Fruit fly (Drosophila melanogaster): Measurements from ENCODE around the gene CG5026.

CG5026 gene

DNA sequence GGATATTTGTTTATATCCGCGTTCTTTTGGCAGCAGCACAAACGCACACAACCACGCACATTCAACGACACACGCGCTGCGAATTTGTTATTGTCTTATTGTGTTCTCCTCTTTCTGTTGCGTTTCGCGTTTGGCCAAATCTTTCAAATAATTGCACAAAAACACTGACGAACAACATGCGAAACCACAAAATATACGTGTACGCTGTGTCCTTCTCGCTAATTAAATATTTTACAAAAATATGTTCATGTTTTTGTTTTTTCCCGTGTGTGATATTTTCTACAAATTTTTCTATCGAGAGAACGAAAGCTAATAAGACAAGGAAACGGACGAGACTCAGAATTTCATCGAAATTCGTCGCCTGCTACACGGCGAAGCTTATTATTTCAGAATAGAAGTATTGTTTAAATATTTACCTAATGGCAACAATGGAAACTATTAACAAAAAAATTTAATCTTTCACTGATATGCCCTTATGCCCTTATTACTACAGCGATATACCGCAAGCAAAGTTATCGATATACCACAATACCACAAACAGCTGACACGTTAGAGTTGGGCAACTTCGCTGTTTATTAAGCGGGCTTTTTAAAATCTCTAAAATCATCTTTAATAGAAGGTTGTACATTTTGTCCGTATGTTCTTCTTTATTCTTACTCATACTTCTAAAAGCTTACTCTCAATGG lies 14.2 kb upstream of the CG5026 start, which contains the start of the genes CG43783 and orb2 (continued):
- TF ChIP-seq CG3281 (GFP tag; optimal IDR thresholded peaks at IDR 0.05): no peak
- no peak for TF ChIP-seq al (GFP tag; IDR thresholded peaks at IDR 0.05)
- no peak for TF ChIP-seq aop (GFP tag; IDR thresholded peaks at IDR 0.05)
- no peak for TF ChIP-seq lbe (GFP tag; optimal IDR thresholded peaks at IDR 0.05)
- TF ChIP-seq pnt (GFP tag; optimal IDR thresholded peaks at IDR 0.05): no peak
- no peak for TF ChIP-seq CG11723 (GFP tag; optimal IDR thresholded peaks at IDR 0.05)
- TF ChIP-seq CG7786 (GFP tag; optimal IDR thresholded peaks at IDR 0.05): no peak
- TF ChIP-seq CG12659 (GFP tag; optimal IDR thresholded peaks at IDR 0.05): peak; percentile 4
- no peak for TF ChIP-seq CG14441 (GFP tag; IDR thresholded peaks at IDR 0.05)
- no peak for TF ChIP-seq run (tag; optimal IDR thresholded peaks at IDR 0.05)
- no peak for TF ChIP-seq HHEX (GFP tag; optimal IDR thresholded peaks at IDR 0.05)
- TF ChIP-seq CG31224 (GFP tag; IDR thresholded peaks at IDR 0.05): no peak
- TF ChIP-seq sd (tag; optimal IDR thresholded peaks at IDR 0.05): peak; percentile 21
- no peak for TF ChIP-seq ro (GFP tag; IDR thresholded peaks at IDR 0.05)
- peak; percentile 57 for TF ChIP-seq hbn (GFP tag; IDR thresholded peaks at IDR 0.05; ENCODE audit: partially characterized antibody)
- no peak for TF ChIP-seq onecut (GFP tag; IDR thresholded peaks at IDR 0.05)
- TF ChIP-seq CG10209 (GFP tag; optimal IDR thresholded peaks at IDR 0.05): no peak
- no peak for TF ChIP-seq Hr51 (GFP tag; optimal IDR thresholded peaks at IDR 0.05)
- TF ChIP-seq sisA (GFP tag; IDR thresholded peaks at IDR 0.05): no peak
- no peak for TF ChIP-seq so (GFP tag; IDR thresholded peaks at IDR 0.05)
- TF ChIP-seq bsh (GFP tag; optimal IDR thresholded peaks at IDR 0.05): no peak
- peak; percentile 39 for TF ChIP-seq cg (GFP tag; optimal IDR thresholded peaks at IDR 0.05)
- TF ChIP-seq Atf6 (GFP tag; IDR thresholded peaks at IDR 0.05): no peak
- no peak for TF ChIP-seq ci (GFP tag; IDR thresholded peaks at IDR 0.05)
- peak; percentile 85 for TF ChIP-seq Dp (GFP tag; optimal IDR thresholded peaks at IDR 0.05)
- TF ChIP-seq dysf (GFP tag; IDR thresholded peaks at IDR 0.05): no peak
- TF ChIP-seq CG11398 (GFP tag; optimal IDR thresholded peaks at IDR 0.05): no peak
- TF ChIP-seq CG4424 (GFP tag; optimal IDR thresholded peaks at IDR 0.05): no peak
- no peak for TF ChIP-seq CG14965 (GFP tag; optimal IDR thresholded peaks at IDR 0.05; ENCODE audit: borderline replicate concordance)
- TF ChIP-seq rib (GFP tag; IDR thresholded peaks at IDR 0.05): no peak
- no peak for TF ChIP-seq CG8359 (GFP tag; optimal IDR thresholded peaks at IDR 0.05; ENCODE audit: borderline replicate concordance)
- peak; percentile 13 for TF ChIP-seq gfzf (GFP tag; optimal IDR thresholded peaks at IDR 0.05)
- TF ChIP-seq Ptx1 (GFP tag; IDR thresholded peaks at IDR 0.05): no peak
- no peak for TF ChIP-seq CG8281 (tag; optimal IDR thresholded peaks at IDR 0.05)
- TF ChIP-seq CG33213 (GFP tag; optimal IDR thresholded peaks at IDR 0.05): no peak
- TF ChIP-seq Doc3 (GFP tag; IDR thresholded peaks at IDR 0.05; ENCODE audit: partially characterized antibody): peak; percentile 33; the same call in 1 of the 3 replicates
- no peak for TF ChIP-seq klu (GFP tag; IDR thresholded peaks at IDR 0.05)
- TF ChIP-seq CG31365 (tag; optimal IDR thresholded peaks at IDR 0.05): no peak
- TF ChIP-seq CG8290 (GFP tag; optimal IDR thresholded peaks at IDR 0.05): no peak
- no peak for TF ChIP-seq CG8290 (tag; optimal IDR thresholded peaks at IDR 0.05)
- no peak for TF ChIP-seq nom (GFP tag; optimal IDR thresholded peaks at IDR 0.05)
- TF ChIP-seq schlank (tag; optimal IDR thresholded peaks at IDR 0.05): no peak
- TF ChIP-seq CG1603 (tag; optimal IDR thresholded peaks at IDR 0.05): peak; percentile 9
- no peak for TF ChIP-seq phol (tag; optimal IDR thresholded peaks at IDR 0.05)
- no peak for TF ChIP-seq CG3163 (GFP tag; optimal IDR thresholded peaks at IDR 0.05)
- no peak for TF ChIP-seq CG33557 (GFP tag; optimal IDR thresholded peaks at IDR 0.05)
- TF ChIP-seq CG10543 (GFP tag; optimal IDR thresholded peaks at IDR 0.05): no peak
- TF ChIP-seq PHDP (tag; optimal IDR thresholded peaks at IDR 0.05): no peak
- no peak for TF ChIP-seq CG9817 (tag; optimal IDR thresholded peaks at IDR 0.05)
- TF ChIP-seq CG4282 (GFP tag; optimal IDR thresholded peaks at IDR 0.05): no peak
